Worm (Caenorhabditis elegans): ENCODE measurements around the gene Y75B12B.1.

Y75B12B.1 gene

DNA sequence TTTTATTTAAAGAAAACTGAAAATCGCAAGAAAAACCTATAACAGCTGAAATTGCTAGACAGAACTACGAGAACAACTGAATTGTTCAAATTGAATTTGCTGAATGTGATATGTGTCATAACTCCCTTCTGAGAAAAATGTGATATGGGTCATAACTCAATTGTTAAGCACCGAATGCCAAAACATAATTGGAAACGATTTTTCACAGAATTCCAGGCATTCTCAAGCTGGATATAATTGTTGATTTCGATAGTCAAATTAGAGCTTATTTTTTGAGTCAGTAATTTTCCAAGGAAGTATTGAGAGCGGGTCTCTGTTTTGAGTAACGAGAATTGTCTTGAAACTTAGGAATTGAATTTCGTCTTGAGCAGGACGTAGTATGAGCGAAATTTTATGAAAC is 2.6 kb upstream of the Y75B12B.1 start:
- TF ChIP-seq fkh-8 (tag; optimal IDR thresholded peaks at IDR 0.05) = peak; percentile 58
- TF ChIP-seq nhr-47 (tag; optimal IDR thresholded peaks at IDR 0.05) = peak; percentile 62
- peak; percentile 59 for TF ChIP-seq nhr-71 (tag; optimal IDR thresholded peaks at IDR 0.05)
- peak; percentile 13 for TF ChIP-seq nhr-11 (tag; optimal IDR thresholded peaks at IDR 0.05)
- TF ChIP-seq hlh-4 (tag; optimal IDR thresholded peaks at IDR 0.05) = peak; percentile 54
- no peak for TF ChIP-seq jun-1 (tag; optimal IDR thresholded peaks at IDR 0.05)

DNA sequence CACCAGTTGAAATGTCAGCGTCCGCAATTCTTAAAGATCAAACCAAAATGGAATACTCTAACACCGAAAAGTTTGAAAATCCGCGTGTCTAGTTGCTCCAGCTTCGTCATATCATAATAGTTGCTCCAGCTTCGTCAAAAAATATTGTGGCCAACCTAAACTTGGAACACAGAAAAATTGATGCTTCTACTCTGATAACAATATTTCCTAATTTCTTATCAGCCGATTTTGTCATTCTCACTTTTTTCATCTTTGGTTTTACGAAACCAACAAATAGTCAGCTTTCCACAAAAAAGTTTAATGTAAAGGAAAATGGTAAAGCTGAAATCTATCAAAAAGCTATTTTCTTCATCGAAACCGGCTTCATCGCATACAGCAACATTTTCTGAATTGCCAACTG is 2.1 kb upstream of the Y75B12B.1 start, which contains the start of gene fbxa-84:
Gene fbxa-84, plus strand, starts transcription at position 34 of the 400 bp plus-strand sequence.
- TF ChIP-seq efl-1 (optimal IDR thresholded peaks at IDR 0.05) (no peak), efl-1 (GFP tag; optimal IDR thresholded peaks at IDR 0.05 in 1 of 2) (peak in 1 of 2 experiments; percentile 83), ceh-88 (GFP tag; IDR thresholded peaks at IDR 0.05) (no peak), nhr-71 (tag; optimal IDR thresholded peaks at IDR 0.05) (no peak), unc-98 (GFP tag; IDR thresholded peaks at IDR 0.05) (no peak), elt-2 (tag; optimal IDR thresholded peaks at IDR 0.05) (peak; percentile 5)

DNA sequence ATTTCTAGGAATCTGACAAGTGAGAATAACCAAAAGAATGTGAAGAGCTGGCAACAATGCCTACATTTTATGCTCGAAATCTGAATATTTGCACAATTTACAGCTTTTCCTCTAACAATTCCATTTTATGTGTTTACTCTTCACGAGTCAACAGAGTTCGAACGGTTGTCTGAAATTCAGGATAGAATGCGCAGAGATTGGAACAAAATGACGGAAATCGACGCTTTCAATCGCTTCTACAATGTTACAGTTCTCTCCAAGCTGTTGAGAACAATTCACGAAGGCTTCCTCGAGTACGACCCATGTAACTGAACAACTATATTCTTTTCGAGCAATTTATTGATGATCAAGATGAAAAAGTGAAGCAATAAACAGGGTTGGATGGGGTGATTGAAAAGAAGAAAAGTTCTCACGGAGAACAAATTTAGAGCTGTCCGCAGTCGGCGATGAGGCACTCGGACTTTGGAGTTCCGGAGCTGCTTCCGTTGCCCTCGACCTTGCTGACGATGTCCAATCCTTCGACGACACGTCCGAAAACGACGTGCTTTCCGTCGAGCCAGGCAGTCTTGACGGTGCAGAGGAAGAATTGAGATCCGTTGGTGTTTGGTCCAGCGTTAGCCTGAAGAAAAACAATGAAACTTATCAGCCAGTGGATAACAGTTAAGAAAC is 1.9 kb downstream of the Y75B12B.1 start, which contains the start of gene Y75B12B.3:
Gene Y75B12B.3, minus strand, starts transcription at position 21 of the 669 bp plus-strand sequence.
- TF ChIP-seq aly-2 (tag; optimal IDR thresholded peaks at IDR 0.05) = peak; percentile 48
- no peak for TF ChIP-seq zag-1 (tag; optimal IDR thresholded peaks at IDR 0.05)
- TF ChIP-seq pax-3 (tag; optimal IDR thresholded peaks at IDR 0.05) = peak; percentile 26
- TF ChIP-seq nhr-85 (tag) = peak; percentile 51
- TF ChIP-seq ama-1 (optimal IDR thresholded peaks at IDR 0.05) = peak; percentile 93
- TF ChIP-seq xbp-1 (tag; optimal IDR thresholded peaks at IDR 0.05) = no peak
- TF ChIP-seq sptf-1 (tag; optimal IDR thresholded peaks at IDR 0.05) = no peak
- TF ChIP-seq efl-1 (optimal IDR thresholded peaks at IDR 0.05) = no peak
- peak in 1 of 2 experiments; percentile 58 for TF ChIP-seq efl-1 (GFP tag; optimal IDR thresholded peaks at IDR 0.05 in 1 of 2)
- no peak for TF ChIP-seq nhr-237 (tag; optimal IDR thresholded peaks at IDR 0.05)
- 0 out of 2 replicates have a peak, but pooled peaks have one; percentile 15 for TF ChIP-seq grh-1 (GFP tag; IDR thresholded peaks at IDR 0.05)
- no peak for TF ChIP-seq ces-1 (GFP tag; optimal IDR thresholded peaks at IDR 0.05)

DNA sequence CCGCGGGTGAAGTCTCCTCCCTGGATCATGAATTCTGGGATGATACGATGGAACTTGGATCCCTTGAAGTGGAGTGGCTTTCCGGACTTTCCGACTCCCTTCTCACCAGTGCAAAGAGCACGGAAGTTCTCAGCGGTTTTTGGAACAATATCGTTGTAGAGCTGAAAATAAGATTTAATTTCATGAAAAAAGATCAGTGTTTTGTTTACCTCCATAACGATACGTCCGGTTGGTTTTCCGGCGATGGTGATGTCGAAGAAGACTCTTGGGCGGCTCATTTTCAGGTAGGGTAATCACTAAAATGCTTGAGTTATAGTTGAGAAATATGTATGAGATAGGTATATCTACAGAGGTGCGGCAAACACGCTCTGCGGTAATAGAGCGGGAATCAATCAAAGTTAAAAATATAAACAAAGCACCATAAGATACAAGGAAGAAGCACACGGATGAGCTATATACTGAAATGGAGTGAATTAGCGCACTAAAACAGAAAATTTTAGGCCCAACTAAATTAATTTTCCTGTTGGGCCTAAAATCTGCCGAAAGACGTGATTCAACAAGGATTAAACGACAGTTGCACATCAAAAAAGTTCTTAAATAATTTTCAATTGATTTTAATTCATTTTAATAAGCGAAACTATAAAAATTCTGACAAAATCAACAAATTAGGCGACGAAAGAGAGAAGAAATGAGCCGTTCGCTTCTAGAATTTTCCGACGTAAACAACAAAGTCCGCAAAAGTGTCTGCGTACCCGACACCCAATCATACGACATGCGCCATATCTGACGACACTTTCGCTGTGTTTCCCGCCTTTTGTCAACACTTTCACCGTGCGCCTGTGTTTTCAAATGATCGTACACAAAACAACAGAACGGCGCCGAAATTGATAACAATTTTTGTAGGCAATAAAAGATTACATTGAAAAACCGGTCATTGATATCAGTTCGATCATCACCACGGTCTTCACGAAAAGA is 2.9 kb downstream of the Y75B12B.1 start, which contains the start of the genes cyn-7 and bath-36:
Gene cyn-7, minus strand, starts transcription at position 296 of the 975 bp plus-strand sequence.
Gene bath-36, plus strand, starts transcription at position 806 of the 975 bp plus-strand sequence.
- TF ChIP-seq mep-1 (tag; optimal IDR thresholded peaks at IDR 0.05) (peak; percentile 85), C04F5.9 (tag; optimal IDR thresholded peaks at IDR 0.05) (peak; percentile 21), hlh-17 (GFP tag; optimal IDR thresholded peaks at IDR 0.05; ENCODE audit: borderline replicate concordance) (no peak), lin-39 (tag; optimal IDR thresholded peaks at IDR 0.05) (peak; percentile 55), vab-15 (tag; optimal IDR thresholded peaks at IDR 0.05) (no peak), egl-27 (tag; optimal IDR thresholded peaks at IDR 0.05) (no peak), ceh-63 (GFP tag; optimal IDR thresholded peaks at IDR 0.05) (no peak), ces-1 (GFP tag; optimal IDR thresholded peaks at IDR 0.05) (no peak), ztf-4 (tag; optimal IDR thresholded peaks at IDR 0.05) (peak; percentile 30), nhr-84 (tag; optimal IDR thresholded peaks at IDR 0.05) (no peak), fkh-10 (GFP tag; optimal IDR thresholded peaks at IDR 0.05) (no peak), swsn-7 (tag; optimal IDR thresholded peaks at IDR 0.05) (peak; percentile 90), snu-23 (GFP tag; optimal IDR thresholded peaks at IDR 0.05) (peak; percentile 94), F16B12.6 (tag; optimal IDR thresholded peaks at IDR 0.05) (peak; percentile 92), dpl-1 (GFP tag; optimal IDR thresholded peaks at IDR 0.05) (peak; percentile 74 to 83 (median 82)), pag-3 (tag; optimal IDR thresholded peaks at IDR 0.05; ENCODE audit: borderline replicate concordance, insufficient read depth) (peak; percentile 18), hlh-4 (tag; optimal IDR thresholded peaks at IDR 0.05) (no peak), nhr-71 (tag; optimal IDR thresholded peaks at IDR 0.05) (peak; percentile 92), lin-14 (GFP tag; optimal IDR thresholded peaks at IDR 0.05) (peak; percentile 93), ceh-8 (GFP tag; optimal IDR thresholded peaks at IDR 0.05) (no peak), nhr-76 (tag; optimal IDR thresholded peaks at IDR 0.05) (no peak), ceh-90 (tag; optimal IDR thresholded peaks at IDR 0.05) (no peak), efl-3 (GFP tag; optimal IDR thresholded peaks at IDR 0.05) (no peak), nhr-11 (tag; optimal IDR thresholded peaks at IDR 0.05) (peak; percentile 31), dsc-1 (tag; optimal IDR thresholded peaks at IDR 0.05) (peak; percentile 77), rnt-1 (tag; optimal IDR thresholded peaks at IDR 0.05) (peak; percentile 70), zag-1 (tag; optimal IDR thresholded peaks at IDR 0.05) (no peak)

Data from whole organism, L1 larva.